Fruit fly (Drosophila melanogaster) whole organism, embryonic: ENCODE data around the gene CG32369.
A peak's percentile ranks its signal among the peaks of the same experiment; 100 is the strongest.

Experiments used
- Abd-B ChIP-seq: fragments of 200-800 bp; sonication (Bioruptor generic); optimal IDR thresholded peaks from 2 replicates; lab custom pipeline; 2018; ENCODE audit warnings: missing biosample characterization, mild to moderate bottlenecking, missing genetic modification characterization, moderate library complexity
- Adf1 ChIP-seq: fragments of 200-800 bp; sonication (Bioruptor generic); IDR thresholded peaks from 2 replicates; pipeline ENCODE4 v1.3.6; 2022; ENCODE audit warnings: missing biosample characterization, missing genetic modification characterization
- Aef1 ChIP-seq: fragments of 200-800 bp; sonication (Bioruptor generic); IDR thresholded peaks from 3 replicates; pipeline ENCODE4 v1.3.6; 2022; ENCODE audit warnings: missing biosample characterization, missing genetic modification characterization
- Awh ChIP-seq: fragments of 200-800 bp; sonication (Bioruptor generic); IDR thresholded peaks from 2 replicates; pipeline ENCODE4, ENCODE4 v1.3.6; 2022; ENCODE audit warnings: missing biosample characterization, missing genetic modification characterization
- Bdp1 ChIP-seq: fragments of 200-800 bp; sonication (Bioruptor generic); optimal IDR thresholded peaks from 3 replicates; lab custom pipeline; 2016; ENCODE audit warnings: missing biosample characterization, missing genetic modification characterization
- CG11085 ChIP-seq: fragments of 200-800 bp; sonication (Bioruptor generic); IDR thresholded peaks from 2 replicates; pipeline ENCODE4 v1.3.6; 2022; ENCODE audit warnings: missing biosample characterization, missing genetic modification characterization
- CG15011 ChIP-seq: fragments of 200-800 bp; sonication (Bioruptor generic); optimal IDR thresholded peaks from 3 replicates; lab custom pipeline; 2018; ENCODE audit warnings: missing biosample characterization, mild to moderate bottlenecking, missing genetic modification characterization
- CG16813 ChIP-seq: fragments of 200-800 bp; sonication (Bioruptor generic); IDR thresholded peaks from 3 replicates; pipeline ENCODE4 v1.3.6; 2022; ENCODE audit warnings: missing biosample characterization, missing genetic modification characterization; ENCODE audit not compliant: partially characterized antibody
- CG2116 ChIP-seq: fragments of 200-800 bp; sonication (Bioruptor generic); optimal IDR thresholded peaks from 3 replicates; lab custom pipeline; 2018; ENCODE audit warnings: missing biosample characterization, mild to moderate bottlenecking, missing genetic modification characterization
- CG2120 ChIP-seq: fragments of 200-800 bp; sonication (Bioruptor generic); optimal IDR thresholded peaks from 3 replicates; lab custom pipeline; 2016; ENCODE audit warnings: missing biosample characterization, missing genetic modification characterization
- CG2678 ChIP-seq: fragments of 200-800 bp; sonication (Bioruptor generic); optimal IDR thresholded peaks from 3 replicates; lab custom pipeline; 2019; ENCODE audit warnings: missing biosample characterization, mild to moderate bottlenecking, missing genetic modification characterization, moderate library complexity
- CG2875 ChIP-seq: fragments of 200-800 bp; sonication (Bioruptor generic); optimal IDR thresholded peaks from 2 replicates; lab custom pipeline; 2017; ENCODE audit warnings: missing biosample characterization, mild to moderate bottlenecking, missing genetic modification characterization, missing genetic modification reagents
- CG4328 ChIP-seq: fragments of 200-800 bp; sonication (Bioruptor generic); optimal IDR thresholded peaks from 3 replicates; lab custom pipeline; 2017; ENCODE audit warnings: missing biosample characterization, missing genetic modification reagents, missing genetic modification characterization
- CG4707 ChIP-seq: fragments of 200-800 bp; sonication (Bioruptor generic); optimal IDR thresholded peaks from 2 replicates; lab custom pipeline; 2018; ENCODE audit warnings: missing biosample characterization, mild to moderate bottlenecking, missing genetic modification characterization, moderate library complexity
- CG4820 ChIP-seq: fragments of 200-800 bp; sonication (Bioruptor generic); optimal IDR thresholded peaks from 3 replicates; lab custom pipeline; 2016; ENCODE audit warnings: missing biosample characterization, missing genetic modification characterization
- CG6654 ChIP-seq: fragments of 200-800 bp; sonication (Bioruptor generic); optimal IDR thresholded peaks from 2 replicates; lab custom pipeline; 2017; ENCODE audit warnings: missing biosample characterization, mild to moderate bottlenecking, missing genetic modification characterization
- CG6689 ChIP-seq: fragments of 200-800 bp; sonication (Bioruptor generic); IDR thresholded peaks from 2 replicates; pipeline ENCODE4 v1.3.6; 2022; ENCODE audit warnings: missing biosample characterization, missing genetic modification characterization
- CG6813 ChIP-seq: fragments of 200-800 bp; sonication (Bioruptor generic); optimal IDR thresholded peaks from 2 replicates; lab custom pipeline; 2017; ENCODE audit warnings: missing biosample characterization, missing genetic modification characterization, mild to moderate bottlenecking, moderate library complexity, missing genetic modification reagents
- CG8944 ChIP-seq: fragments of 200-800 bp; sonication (Bioruptor generic); optimal IDR thresholded peaks from 3 replicates; lab custom pipeline; 2016; ENCODE audit warnings: missing biosample characterization, missing genetic modification characterization
- CkIIα-i1 ChIP-seq: fragments of 200-800 bp; sonication (Bioruptor generic); IDR thresholded peaks from 2 replicates; pipeline ENCODE4 v1.3.6; 2022; ENCODE audit warnings: missing biosample characterization, missing genetic modification characterization
- CoRest ChIP-seq: fragments of 200-800 bp; sonication (Bioruptor generic); optimal IDR thresholded peaks from 3 replicates; lab custom pipeline; 2018; ENCODE audit warnings: missing biosample characterization, mild to moderate bottlenecking, missing genetic modification characterization, moderate library complexity
- Doc3 ChIP-seq: fragments of 200-800 bp; sonication (Bioruptor generic); IDR thresholded peaks from 3 replicates; pipeline ENCODE4 v1.3.6; 2022; ENCODE audit warnings: missing biosample characterization, missing genetic modification characterization; ENCODE audit not compliant: partially characterized antibody
- E2f2 ChIP-seq: fragments of 200-800 bp; sonication (Bioruptor generic); IDR thresholded peaks from 2 replicates; pipeline ENCODE4 v1.3.6; 2022; ENCODE audit warnings: missing biosample characterization, missing genetic modification characterization
- Eip74EF ChIP-seq, 2 experiments: fragments of 200-800 bp in 1 of 2; fragments of >200 bp in 1 of 2; sonication (Bioruptor generic) in 1 of 2; optimal IDR thresholded peaks; 2 replicates each; lab custom pipeline; 2017 to 2019; ENCODE audit warnings: missing biosample characterization in 2 of 2, missing genetic modification characterization in 2 of 2, mild to moderate bottlenecking in 1 of 2, moderate library complexity in 1 of 2
- Gsc ChIP-seq: fragments of 200-800 bp; sonication (Bioruptor generic); IDR thresholded peaks from 2 replicates; pipeline ENCODE4 v1.3.6; 2022; ENCODE audit warnings: missing biosample characterization, missing genetic modification characterization
- H15 ChIP-seq: fragments of 200-800 bp; sonication (Bioruptor generic); IDR thresholded peaks from 3 replicates; pipeline ENCODE4 v1.3.6; 2022; ENCODE audit warnings: missing biosample characterization, missing genetic modification characterization
- Hr51 ChIP-seq, 2 experiments: fragments of 200-800 bp; sonication (Bioruptor generic); optimal IDR thresholded peaks; 2 replicates in 1 of 2; 3 replicates in 1 of 2; lab custom pipeline; 2016 to 2018; ENCODE audit warnings: missing biosample characterization in 2 of 2, missing genetic modification characterization in 2 of 2, mild to moderate bottlenecking in 1 of 2, moderate library complexity in 1 of 2
- Hsf ChIP-seq: fragments of 200-800 bp; sonication (Bioruptor generic); optimal IDR thresholded peaks from 3 replicates; lab custom pipeline; 2016; ENCODE audit warnings: missing biosample characterization, missing genetic modification characterization
- Kr ChIP-seq: fragments of 200-800 bp; sonication (Bioruptor generic); optimal IDR thresholded peaks from 2 replicates; lab custom pipeline; 2017; ENCODE audit warnings: missing biosample characterization, mild to moderate bottlenecking, missing genetic modification characterization
- MTF-1 ChIP-seq: fragments of 200-800 bp; sonication (Bioruptor generic); optimal IDR thresholded peaks from 2 replicates; lab custom pipeline; 2018; ENCODE audit warnings: missing biosample characterization, mild to moderate bottlenecking, missing genetic modification characterization, borderline replicate concordance
- Pdp1 ChIP-seq, 2 experiments: fragments of 200-800 bp; sonication (Bioruptor generic); optimal IDR thresholded peaks; 3 replicates each; lab custom pipeline; 2016; ENCODE audit warnings: missing biosample characterization in 2 of 2, missing genetic modification characterization in 2 of 2, mild to moderate bottlenecking in 1 of 2, moderate library complexity in 1 of 2
- Rfx ChIP-seq: fragments of 200-800 bp; sonication (Bioruptor generic); IDR thresholded peaks from 2 replicates; pipeline ENCODE4 v1.3.6; 2022; ENCODE audit warnings: missing biosample characterization, missing genetic modification characterization
- Scr ChIP-seq: fragments of 200-800 bp; sonication (Bioruptor generic); IDR thresholded peaks from 2 replicates; pipeline ENCODE4 v1.3.6; 2022; ENCODE audit warnings: missing biosample characterization, missing genetic modification characterization; ENCODE audit not compliant: partially characterized antibody
- TFAM ChIP-seq: fragments of 200-800 bp; sonication (Bioruptor generic); optimal IDR thresholded peaks from 2 replicates; lab custom pipeline; 2017; ENCODE audit warnings: missing biosample characterization, missing genetic modification characterization, inconsistent platforms
- Tbp ChIP-seq: fragments of >200 bp; optimal IDR thresholded peaks from 2 replicates; lab custom pipeline; 2018; ENCODE audit warnings: missing biosample characterization, missing genetic modification characterization
- ara ChIP-seq: fragments of 200-800 bp; sonication (Bioruptor generic); IDR thresholded peaks from 2 replicates; pipeline ENCODE4 v1.3.6; 2022; ENCODE audit warnings: missing biosample characterization, missing genetic modification characterization
- az2 ChIP-seq: fragments of 200-800 bp; sonication (Bioruptor generic); optimal IDR thresholded peaks from 3 replicates; lab custom pipeline; 2016; ENCODE audit warnings: missing biosample characterization, missing genetic modification characterization
- bcd ChIP-seq: fragments of 200-800 bp; sonication (Bioruptor generic); optimal IDR thresholded peaks from 2 replicates; lab custom pipeline; 2017; ENCODE audit warnings: missing biosample characterization, mild to moderate bottlenecking, missing genetic modification characterization
- gro ChIP-seq: fragments of 200-800 bp; sonication (Bioruptor generic); optimal IDR thresholded peaks from 2 replicates; lab custom pipeline; 2016; ENCODE audit warnings: missing biosample characterization, missing genetic modification characterization
- her ChIP-seq: fragments of 200-800 bp; sonication (Bioruptor generic); optimal IDR thresholded peaks from 2 replicates; lab custom pipeline; 2016; ENCODE audit warnings: missing biosample characterization, missing genetic modification characterization
- knrl ChIP-seq: fragments of 200-800 bp; sonication (Bioruptor generic); IDR thresholded peaks from 3 replicates; pipeline ENCODE4 v1.3.6; 2022; ENCODE audit warnings: missing biosample characterization, missing genetic modification characterization; ENCODE audit not compliant: partially characterized antibody
- nerfin-2 ChIP-seq: fragments of 200-800 bp; sonication (Bioruptor generic); IDR thresholded peaks from 2 replicates; pipeline ENCODE4 v1.3.6; 2022; ENCODE audit warnings: missing biosample characterization, missing genetic modification characterization; ENCODE audit not compliant: partially characterized antibody
- org-1 ChIP-seq: fragments of 200-800 bp; sonication (Bioruptor generic); optimal IDR thresholded peaks from 2 replicates; lab custom pipeline; 2017; ENCODE audit warnings: missing biosample characterization, missing genetic modification characterization
- pho ChIP-seq: fragments of 200-800 bp; sonication (Bioruptor generic); optimal IDR thresholded peaks from 2 replicates; lab custom pipeline; 2016; ENCODE audit warnings: missing biosample characterization, missing genetic modification characterization
- salm ChIP-seq: fragments of 200-800 bp; sonication (Bioruptor generic); optimal IDR thresholded peaks from 2 replicates; lab custom pipeline; 2018; ENCODE audit warnings: missing biosample characterization, mild to moderate bottlenecking, missing genetic modification characterization
- sr ChIP-seq: fragments of 200-800 bp; sonication (Bioruptor generic); IDR thresholded peaks from 3 replicates; pipeline ENCODE4 v1.3.6; 2022; ENCODE audit warnings: missing biosample characterization, missing genetic modification characterization
- sug ChIP-seq: fragments of 200-800 bp; optimal IDR thresholded peaks from 2 replicates; lab custom pipeline; 2019; ENCODE audit warnings: missing biosample characterization, mild to moderate bottlenecking, missing genetic modification characterization, moderate library complexity
- vfl ChIP-seq: fragments of 200-800 bp; sonication (Bioruptor generic); optimal IDR thresholded peaks from 2 replicates; lab custom pipeline; 2016; ENCODE audit warnings: missing biosample characterization, missing genetic modification characterization
- zfh2 ChIP-seq: fragments of 200-800 bp; sonication (Bioruptor generic); optimal IDR thresholded peaks from 2 replicates; lab custom pipeline; 2016; ENCODE audit warnings: missing biosample characterization, missing genetic modification characterization

Gene CG32369

dm6 chr3L:7841254-7841964, 31.8 kb upstream of the CG32369 start (continued):
- no peak for TF ChIP-seq CoRest (tag; lab: Kevin White, UChicago)
- no peak for TF ChIP-seq vfl
- no peak for TF ChIP-seq bcd (GFP tag; lab: Kevin White, UChicago)
- peak; percentile 44 for TF ChIP-seq CG2120 (GFP tag; lab: Kevin White, UChicago)
- TF ChIP-seq E2f2 (GFP tag; lab: Robert Waterston, UW) = peak; percentile 24; the same call in 1 of the 2 replicates
- TF ChIP-seq knrl = no peak
- no peak for TF ChIP-seq CG2116 (GFP tag; lab: Kevin White, UChicago)
- no peak for TF ChIP-seq Abd-B (GFP tag; lab: Kevin White, UChicago)
- no peak for TF ChIP-seq Gsc (GFP tag; lab: Robert Waterston, UW)
- TF ChIP-seq CG6654 (GFP tag; lab: Kevin White, UChicago) = no peak
- TF ChIP-seq CG11085 (GFP tag; lab: Robert Waterston, UW) = no peak
- TF ChIP-seq gro (GFP tag; lab: Kevin White, UChicago) = no peak
- TF ChIP-seq CG8944 (GFP tag; lab: Kevin White, UChicago) = no peak
- TF ChIP-seq Adf1 (GFP tag; lab: Robert Waterston, UW) = no peak
- no peak for TF ChIP-seq CG16813
- TF ChIP-seq TFAM (GFP tag; lab: Kevin White, UChicago) = no peak
- no peak for TF ChIP-seq Hsf (GFP tag; lab: Kevin White, UChicago)
- no peak for TF ChIP-seq CG15011 (GFP tag; lab: Kevin White, UChicago)
- TF ChIP-seq Pdp1 (GFP tag; optimal IDR thresholded peaks at IDR 0.05; lab: Kevin White, UChicago) = peak in 1 of 2 experiments; percentile 44
- TF ChIP-seq Bdp1 = no peak
- TF ChIP-seq nerfin-2 (GFP tag; lab: Robert Waterston, UW) = no peak
- TF ChIP-seq CG2678 (tag; lab: Kevin White, UChicago) = peak; percentile 17
- TF ChIP-seq her = no peak
- TF ChIP-seq CG4707 = no peak
- peak in 1 of 2 experiments; percentile 42 for TF ChIP-seq Hr51 (GFP tag; optimal IDR thresholded peaks at IDR 0.05; lab: Kevin White, UChicago)
- TF ChIP-seq ara (GFP tag; lab: Robert Waterston, UW) = no peak
- TF ChIP-seq Tbp (GFP tag; lab: Kevin White, UChicago) = no peak
- 0 out of 2 replicates have a peak, but pooled peaks have one; percentile 3 for TF ChIP-seq Rfx (GFP tag; lab: Robert Waterston, UW)
- no peak for TF ChIP-seq CkIIα-i1
- TF ChIP-seq Scr = no peak
- no peak for TF ChIP-seq CG6813 (GFP tag; lab: Kevin White, UChicago)
- TF ChIP-seq az2 (GFP tag; lab: Kevin White, UChicago) = peak; percentile 12
- TF ChIP-seq sr (GFP tag; lab: Robert Waterston, UW) = no peak
- TF ChIP-seq zfh2 (GFP tag; lab: Kevin White, UChicago) = no peak
- no peak for TF ChIP-seq salm
- TF ChIP-seq pho (GFP tag; lab: Kevin White, UChicago) = no peak
- TF ChIP-seq Eip74EF (GFP tag; optimal IDR thresholded peaks at IDR 0.05; lab: Kevin White, UChicago) = no peak
- no peak for TF ChIP-seq CG4820 (GFP tag; lab: Kevin White, UChicago)
- no peak for TF ChIP-seq H15
- TF ChIP-seq Kr = no peak
- TF ChIP-seq Awh (GFP tag; lab: Robert Waterston, UW) = no peak
- no peak for TF ChIP-seq org-1 (GFP tag; lab: Kevin White, UChicago)
- no peak for TF ChIP-seq sug (tag; lab: Kevin White, UChicago)
- no peak for TF ChIP-seq CG2875 (GFP tag; lab: Kevin White, UChicago)
- no peak for TF ChIP-seq CG4328 (GFP tag; lab: Kevin White, UChicago)
- TF ChIP-seq Doc3 (GFP tag; lab: Robert Waterston, UW) = no peak
- no peak for TF ChIP-seq CG6689 (GFP tag; lab: Robert Waterston, UW)
- TF ChIP-seq MTF-1 = no peak
- TF ChIP-seq Aef1 (GFP tag; lab: Robert Waterston, UW) = 0 out of 3 replicates have a peak, but pooled peaks have one; percentile 18
